Fruit fly (Drosophila melanogaster) whole organism, embryonic: ENCODE results near the gene pod1.
A peak's percentile ranks its signal among the peaks of the same experiment; 100 is the strongest.

Experiments used
- B-H1 ChIP-seq: fragments of 200-800 bp; sonication (Bioruptor generic); IDR thresholded peaks from 3 replicates; pipeline ENCODE4 v1.3.6; 2022; ENCODE audit warnings: missing biosample characterization, missing genetic modification characterization
- Blimp-1 ChIP-seq: fragments of 200-800 bp; sonication (Bioruptor generic); optimal IDR thresholded peaks from 3 replicates; lab custom pipeline; 2018; ENCODE audit warnings: missing biosample characterization, missing genetic modification characterization, mild to moderate bottlenecking, moderate library complexity, missing genetic modification reagents
- Bteb2 ChIP-seq: fragments of 200-800 bp; sonication (Bioruptor generic); optimal IDR thresholded peaks from 2 replicates; lab custom pipeline; 2016; ENCODE audit warnings: missing biosample characterization, missing genetic modification characterization
- CG10543 ChIP-seq: fragments of 200-800 bp; sonication (Bioruptor generic); optimal IDR thresholded peaks from 3 replicates; lab custom pipeline; 2017; ENCODE audit warnings: missing biosample characterization, mild to moderate bottlenecking, missing genetic modification characterization, moderate library complexity
- CG12104 ChIP-seq: fragments of 200-800 bp; sonication (Bioruptor generic); optimal IDR thresholded peaks from 3 replicates; lab custom pipeline; 2016; ENCODE audit warnings: missing biosample characterization, missing genetic modification characterization
- CG12299 ChIP-seq: fragments of 200-800 bp; sonication (Bioruptor generic); optimal IDR thresholded peaks from 2 replicates; lab custom pipeline; 2018; ENCODE audit warnings: missing biosample characterization, mild to moderate bottlenecking, missing genetic modification characterization
- CG12769 ChIP-seq: fragments of 200-800 bp; sonication (Bioruptor generic); optimal IDR thresholded peaks from 2 replicates; lab custom pipeline; 2019; ENCODE audit warnings: missing biosample characterization, mild to moderate bottlenecking, missing genetic modification characterization, moderate library complexity
- CG13123 ChIP-seq: fragments of 200-800 bp; sonication (Bioruptor generic); optimal IDR thresholded peaks from 2 replicates; lab custom pipeline; 2016; ENCODE audit warnings: missing biosample characterization, missing genetic modification characterization
- CG14050 ChIP-seq: fragments of 200-800 bp; sonication (Bioruptor generic); IDR thresholded peaks from 3 replicates; pipeline ENCODE4 v1.3.6; 2022; ENCODE audit warnings: missing biosample characterization, missing genetic modification characterization
- CG14667 ChIP-seq: fragments of 200-800 bp; sonication (Bioruptor generic); IDR thresholded peaks from 2 replicates; pipeline ENCODE4 v1.3.6; 2022; ENCODE audit warnings: missing biosample characterization, missing genetic modification characterization
- CG17385 ChIP-seq: fragments of 200-800 bp; sonication (Bioruptor generic); optimal IDR thresholded peaks from 3 replicates; lab custom pipeline; 2018; ENCODE audit warnings: missing biosample characterization, mild to moderate bottlenecking, missing genetic modification characterization
- CG18599 ChIP-seq: fragments of 200-800 bp; sonication (Bioruptor generic); optimal IDR thresholded peaks from 3 replicates; lab custom pipeline; 2017; ENCODE audit warnings: missing biosample characterization, missing genetic modification characterization, mild to moderate bottlenecking, moderate library complexity, missing genetic modification reagents
- CG18619 ChIP-seq: fragments of 200-800 bp; sonication (Bioruptor generic); optimal IDR thresholded peaks from 3 replicates; lab custom pipeline; 2017; ENCODE audit warnings: missing biosample characterization, mild to moderate bottlenecking, missing genetic modification characterization
- CG3065 ChIP-seq: fragments of 200-800 bp; sonication (Bioruptor generic); optimal IDR thresholded peaks from 2 replicates; lab custom pipeline; 2016; ENCODE audit warnings: missing biosample characterization, missing genetic modification characterization
- CG43689 ChIP-seq: fragments of 200-800 bp; sonication (Bioruptor generic); IDR thresholded peaks from 2 replicates; pipeline ENCODE4 v1.3.6; 2022; ENCODE audit warnings: missing biosample characterization, missing genetic modification characterization
- CG5180 ChIP-seq: fragments of 200-800 bp; sonication (Bioruptor generic); optimal IDR thresholded peaks from 3 replicates; lab custom pipeline; 2017; ENCODE audit warnings: missing biosample characterization, missing genetic modification characterization, mild to moderate bottlenecking, moderate library complexity, missing genetic modification reagents
- CG5953 ChIP-seq: fragments of 200-800 bp; sonication (Bioruptor generic); IDR thresholded peaks from 2 replicates; pipeline ENCODE4 v1.3.6; 2022; ENCODE audit warnings: missing biosample characterization, missing genetic modification characterization
- CG6654 ChIP-seq: fragments of 200-800 bp; sonication (Bioruptor generic); optimal IDR thresholded peaks from 2 replicates; lab custom pipeline; 2017; ENCODE audit warnings: missing biosample characterization, mild to moderate bottlenecking, missing genetic modification characterization
- CG6765 ChIP-seq: fragments of 200-800 bp; sonication (Bioruptor generic); optimal IDR thresholded peaks from 3 replicates; lab custom pipeline; 2017; ENCODE audit warnings: missing biosample characterization, mild to moderate bottlenecking, missing genetic modification characterization
- CG6791 ChIP-seq: fragments of 200-800 bp; sonication (Bioruptor generic); IDR thresholded peaks from 3 replicates; pipeline ENCODE4 v1.3.6; 2022; ENCODE audit warnings: missing biosample characterization, missing genetic modification characterization; ENCODE audit not compliant: partially characterized antibody
- CG7556 ChIP-seq: fragments of 200-800 bp; sonication (Bioruptor generic); optimal IDR thresholded peaks from 2 replicates; lab custom pipeline; 2017; ENCODE audit warnings: missing biosample characterization, mild to moderate bottlenecking, missing genetic modification characterization
- CG7839 ChIP-seq: fragments of 200-800 bp; sonication (Bioruptor generic); optimal IDR thresholded peaks from 3 replicates; lab custom pipeline; 2018; ENCODE audit warnings: missing biosample characterization, mild to moderate bottlenecking, missing genetic modification characterization, moderate library complexity
- CG7987 ChIP-seq: fragments of 200-800 bp; sonication (Bioruptor generic); optimal IDR thresholded peaks from 2 replicates; lab custom pipeline; 2018; ENCODE audit warnings: missing biosample characterization, mild to moderate bottlenecking, missing genetic modification characterization, moderate library complexity
- CG8765 ChIP-seq: fragments of 200-800 bp; sonication (Bioruptor generic); IDR thresholded peaks from 2 replicates; pipeline ENCODE4 v1.3.6; 2022; ENCODE audit warnings: missing biosample characterization, missing genetic modification characterization
- Fer2 ChIP-seq: fragments of 200-800 bp; sonication (Bioruptor generic); optimal IDR thresholded peaks from 2 replicates; lab custom pipeline; 2018; ENCODE audit warnings: missing biosample characterization, mild to moderate bottlenecking, missing genetic modification characterization, moderate library complexity
- Gug ChIP-seq: fragments of 200-800 bp; sonication (Bioruptor generic); IDR thresholded peaks from 4 replicates; pipeline ENCODE4 v1.3.6; 2022; ENCODE audit warnings: missing biosample characterization, missing genetic modification characterization
- HLH3B ChIP-seq: fragments of 200-800 bp; sonication (Bioruptor generic); IDR thresholded peaks from 2 replicates; pipeline ENCODE4 v1.3.6; 2022; ENCODE audit warnings: missing biosample characterization, missing genetic modification characterization
- HLH4C ChIP-seq: fragments of 200-800 bp; sonication (Bioruptor generic); IDR thresholded peaks from 3 replicates; pipeline ENCODE4 v1.3.6; 2022; ENCODE audit warnings: missing biosample characterization, missing genetic modification characterization; ENCODE audit not compliant: partially characterized antibody
- HLHmδ ChIP-seq: fragments of 200-800 bp; sonication (Bioruptor generic); optimal IDR thresholded peaks from 2 replicates; lab custom pipeline; 2018; ENCODE audit warnings: missing biosample characterization, mild to moderate bottlenecking, missing genetic modification characterization, moderate library complexity
- HmgD ChIP-seq: fragments of 200-800 bp; sonication (Bioruptor generic); optimal IDR thresholded peaks from 3 replicates; lab custom pipeline; 2016; ENCODE audit warnings: missing biosample characterization, missing genetic modification characterization
- Lim3 ChIP-seq: fragments of 200-800 bp; sonication (Bioruptor generic); IDR thresholded peaks from 2 replicates; pipeline ENCODE4 v1.3.6; 2022; ENCODE audit warnings: missing biosample characterization, missing genetic modification characterization
- Max ChIP-seq: fragments of 200-800 bp; sonication (Bioruptor generic); optimal IDR thresholded peaks from 2 replicates; lab custom pipeline; 2016; ENCODE audit warnings: missing biosample characterization, mild to moderate bottlenecking, missing genetic modification characterization
- Myb ChIP-seq: fragments of 200-800 bp; sonication (Bioruptor generic); optimal IDR thresholded peaks from 2 replicates; lab custom pipeline; 2016; ENCODE audit warnings: missing biosample characterization, missing genetic modification characterization
- Opbp ChIP-seq: fragments of 200-800 bp; sonication (Bioruptor generic); IDR thresholded peaks from 3 replicates; pipeline ENCODE4 v1.3.6; 2022; ENCODE audit warnings: missing biosample characterization, missing genetic modification characterization; ENCODE audit not compliant: partially characterized antibody
- TFAM ChIP-seq: fragments of 200-800 bp; sonication (Bioruptor generic); optimal IDR thresholded peaks from 2 replicates; lab custom pipeline; 2017; ENCODE audit warnings: missing biosample characterization, missing genetic modification characterization, inconsistent platforms
- Xrp1 ChIP-seq: fragments of 200-800 bp; sonication (Bioruptor generic); IDR thresholded peaks from 2 replicates; pipeline ENCODE4 v1.3.6; 2022; ENCODE audit warnings: missing biosample characterization, missing genetic modification characterization
- ase ChIP-seq: fragments of 200-800 bp; sonication (Bioruptor generic); IDR thresholded peaks from 3 replicates; pipeline ENCODE4 v1.3.6; 2022; ENCODE audit warnings: missing biosample characterization, missing genetic modification characterization
- ash1 ChIP-seq: fragments of 200-800 bp; sonication (Bioruptor generic); optimal IDR thresholded peaks from 2 replicates; lab custom pipeline; 2018; ENCODE audit warnings: missing biosample characterization, mild to moderate bottlenecking, missing genetic modification characterization
- chif ChIP-seq, 2 experiments: fragments of 200-800 bp; sonication (Bioruptor generic); optimal IDR thresholded peaks; 3 replicates each; lab custom pipeline; 2016; ENCODE audit warnings: missing biosample characterization in 2 of 2, missing genetic modification characterization in 2 of 2
- chm ChIP-seq: fragments of 200-800 bp; sonication (Bioruptor generic); IDR thresholded peaks from 2 replicates; pipeline ENCODE4 v1.3.6; 2022; ENCODE audit warnings: missing biosample characterization, missing genetic modification characterization
- corto ChIP-seq: fragments of 200-800 bp; sonication (Bioruptor generic); optimal IDR thresholded peaks from 2 replicates; lab custom pipeline; 2016; ENCODE audit warnings: missing biosample characterization, mild to moderate bottlenecking, missing genetic modification characterization, moderate library complexity
- dmrt11E ChIP-seq: fragments of 200-800 bp; sonication (Bioruptor generic); optimal IDR thresholded peaks from 3 replicates; lab custom pipeline; 2018; ENCODE audit warnings: missing biosample characterization, mild to moderate bottlenecking, missing genetic modification characterization, moderate library complexity
- dpn ChIP-seq, 2 experiments: fragments of 200-800 bp; sonication (Bioruptor generic); optimal IDR thresholded peaks; 3 replicates each; lab custom pipeline; 2016; ENCODE audit warnings: missing biosample characterization in 2 of 2, missing genetic modification characterization in 2 of 2
- dysf ChIP-seq: fragments of 200-800 bp; sonication (Bioruptor generic); IDR thresholded peaks from 3 replicates; pipeline ENCODE4 v1.3.6; 2022; ENCODE audit warnings: missing biosample characterization, missing genetic modification characterization
- esg ChIP-seq: fragments of 200-800 bp; sonication (Bioruptor generic); conservative IDR thresholded peaks from 2 replicates; pipeline ENCODE4 v1.3.6; 2022; ENCODE audit warnings: missing biosample characterization, missing genetic modification characterization
- fd102C ChIP-seq: fragments of 200-800 bp; sonication (Bioruptor generic); optimal IDR thresholded peaks from 2 replicates; lab custom pipeline; 2018; ENCODE audit warnings: missing biosample characterization, mild to moderate bottlenecking, missing genetic modification characterization, moderate library complexity
- grau ChIP-seq: fragments of 200-800 bp; optimal IDR thresholded peaks from 3 replicates; lab custom pipeline; 2019; ENCODE audit warnings: missing biosample characterization, mild to moderate bottlenecking, missing genetic modification characterization, moderate library complexity
- ind ChIP-seq: fragments of 200-800 bp; sonication (Bioruptor generic); optimal IDR thresholded peaks from 3 replicates; lab custom pipeline; 2016; ENCODE audit warnings: missing biosample characterization, missing genetic modification characterization
- kni ChIP-seq: fragments of 200-800 bp; sonication (Bioruptor generic); optimal IDR thresholded peaks from 3 replicates; lab custom pipeline; 2017; ENCODE audit warnings: mild to moderate bottlenecking, missing biosample characterization, missing genetic modification reagents, missing genetic modification characterization
- ranshi ChIP-seq: fragments of 200-800 bp; sonication (Bioruptor generic); IDR thresholded peaks from 2 replicates; pipeline ENCODE4 v1.3.6; 2022; ENCODE audit warnings: missing biosample characterization, missing genetic modification characterization
- sob ChIP-seq: fragments of 200-800 bp; sonication (Bioruptor generic); IDR thresholded peaks from 2 replicates; pipeline ENCODE4 v1.3.6; 2022; ENCODE audit warnings: missing biosample characterization, missing genetic modification characterization
- vfl ChIP-seq: fragments of 200-800 bp; sonication (Bioruptor generic); optimal IDR thresholded peaks from 2 replicates; lab custom pipeline; 2016; ENCODE audit warnings: missing biosample characterization, missing genetic modification characterization

pod1 gene

DNA sequence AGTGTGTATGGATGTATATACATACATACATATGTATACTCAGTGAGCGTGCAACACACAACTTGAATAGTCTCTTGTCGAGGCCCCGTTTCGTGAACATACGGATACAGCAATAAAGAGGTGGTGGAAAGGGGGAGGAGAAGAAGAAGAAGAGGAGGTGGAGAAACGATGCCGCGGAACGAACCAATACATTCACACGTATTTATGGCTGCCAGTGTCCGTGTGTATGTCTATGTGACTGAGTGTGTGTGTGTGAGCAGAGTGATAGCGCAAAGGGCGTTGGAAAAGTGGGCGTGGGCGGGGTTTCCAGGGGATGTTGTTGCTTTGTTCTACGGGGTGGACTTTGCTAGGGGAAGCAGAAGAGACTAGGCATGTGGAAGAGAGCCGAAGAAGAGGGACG is 49.9 kb downstream of the pod1 start (continued):
- no peak for TF ChIP-seq ase (GFP tag; lab: Robert Waterston, UW)
- TF ChIP-seq Max = no peak
- TF ChIP-seq chm (GFP tag; lab: Robert Waterston, UW) = peak; percentile 77; the same call in 1 of the 2 replicates
- no peak for TF ChIP-seq esg (GFP tag; lab: Robert Waterston, UW)
- TF ChIP-seq Lim3 (GFP tag; lab: Robert Waterston, UW) = no peak
- no peak for TF ChIP-seq CG13123 (GFP tag; lab: Kevin White, UChicago)
- no peak for TF ChIP-seq Xrp1 (GFP tag; lab: Robert Waterston, UW)
- no peak for TF ChIP-seq CG7556
- no peak for TF ChIP-seq Blimp-1 (GFP tag; lab: Kevin White, UChicago)
- no peak for TF ChIP-seq ind (GFP tag; lab: Kevin White, UChicago)
- no peak for TF ChIP-seq CG18619 (GFP tag; lab: Kevin White, UChicago)
- peak; percentile 91 for TF ChIP-seq CG10543 (GFP tag; lab: Kevin White, UChicago)
- peak; percentile 49 for TF ChIP-seq CG12769 (tag; lab: Kevin White, UChicago)
- TF ChIP-seq CG14050 (GFP tag; lab: Robert Waterston, UW) = no peak
- no peak for TF ChIP-seq Myb (GFP tag; lab: Kevin White, UChicago)
- no peak for TF ChIP-seq CG43689 (GFP tag; lab: Robert Waterston, UW)
- TF ChIP-seq CG18599 (GFP tag; lab: Kevin White, UChicago) = peak; percentile 39
- TF ChIP-seq CG5180 (GFP tag; lab: Kevin White, UChicago) = peak; percentile 34
- no peak for TF ChIP-seq vfl (GFP tag; lab: Kevin White, UChicago)
- no peak for TF ChIP-seq HLHmδ (GFP tag; lab: Kevin White, UChicago)
- no peak for TF ChIP-seq Opbp (GFP tag; lab: Robert Waterston, UW)
- TF ChIP-seq CG7987 (GFP tag; lab: Kevin White, UChicago) = peak; percentile 39
- TF ChIP-seq ranshi = no peak
- no peak for TF ChIP-seq TFAM
- no peak for TF ChIP-seq HLH4C (GFP tag; lab: Robert Waterston, UW)
- TF ChIP-seq CG12299 (tag; lab: Kevin White, UChicago) = peak; percentile 70
- no peak for TF ChIP-seq Gug
- no peak for TF ChIP-seq corto (GFP tag; lab: Kevin White, UChicago)
- no peak for TF ChIP-seq chif (GFP tag; optimal IDR thresholded peaks at IDR 0.05; lab: Kevin White, UChicago)
- TF ChIP-seq sob (GFP tag; lab: Robert Waterston, UW) = no peak
- TF ChIP-seq dpn (GFP tag; optimal IDR thresholded peaks at IDR 0.05; lab: Kevin White, UChicago) = no peak
- no peak for TF ChIP-seq B-H1 (GFP tag; lab: Robert Waterston, UW)
- no peak for TF ChIP-seq CG8765
- TF ChIP-seq CG14667 (GFP tag; lab: Robert Waterston, UW) = no peak
- TF ChIP-seq CG17385 (GFP tag; lab: Kevin White, UChicago) = peak; percentile 93
- no peak for TF ChIP-seq HmgD
- no peak for TF ChIP-seq dmrt11E (tag; lab: Kevin White, UChicago)
- no peak for TF ChIP-seq CG5953 (GFP tag; lab: Robert Waterston, UW)
- no peak for TF ChIP-seq Bteb2 (GFP tag; lab: Kevin White, UChicago)
- peak; percentile 87 for TF ChIP-seq ash1 (GFP tag; lab: Kevin White, UChicago)
- TF ChIP-seq CG3065 (GFP tag; lab: Kevin White, UChicago) = peak; percentile 91
- TF ChIP-seq fd102C (GFP tag; lab: Kevin White, UChicago) = no peak
- TF ChIP-seq CG6791 (GFP tag; lab: Robert Waterston, UW) = no peak
- no peak for TF ChIP-seq CG12104 (GFP tag; lab: Kevin White, UChicago)
- TF ChIP-seq grau (tag; lab: Kevin White, UChicago) = no peak
- no peak for TF ChIP-seq CG6654 (GFP tag; lab: Kevin White, UChicago)
- peak; percentile 90 for TF ChIP-seq kni (GFP tag; lab: Kevin White, UChicago)
- no peak for TF ChIP-seq dysf
- no peak for TF ChIP-seq CG7839 (tag; lab: Kevin White, UChicago)
- TF ChIP-seq CG6765 = no peak
- no peak for TF ChIP-seq Fer2
- no peak for TF ChIP-seq HLH3B (GFP tag; lab: Robert Waterston, UW)
